Worm (Caenorhabditis elegans) whole organism, L4 larva: ENCODE data around the gene srw-68.
A peak's percentile ranks its signal among the peaks of the same experiment; 100 is the strongest.

Experiments used
- D1046.2 ChIP-seq: fragments of 200-800 bp; sonication (Bioruptor generic); IDR thresholded peaks from 2 replicates; pipeline ENCODE4 v1.3.6; 2022; ENCODE audit warnings: missing genetic modification characterization, missing compliant biosample characterization
- F37D6.2 ChIP-seq: sonication (generic microtip); optimal IDR thresholded peaks from 2 replicates; lab custom pipeline; 2016; ENCODE audit warnings: mild to moderate bottlenecking, missing genetic modification characterization, missing compliant biosample characterization
- F44E2.7 ChIP-seq: fragments of 200-800 bp; sonication (Bioruptor generic); IDR thresholded peaks from 2 replicates; pipeline ENCODE4 v2.1.2; 2022; ENCODE audit warnings: missing genetic modification characterization, missing compliant biosample characterization
- F49E8.2 ChIP-seq: sonication (generic microtip); optimal IDR thresholded peaks from 2 replicates; lab custom pipeline; 2016; ENCODE audit warnings: missing compliant biosample characterization, mild to moderate bottlenecking, missing genetic modification characterization, borderline replicate concordance
- R02D3.7 ChIP-seq: fragments of 150-350 bp; sonication (generic microtip); optimal IDR thresholded peaks from 3 replicates; lab custom pipeline; 2014; ENCODE audit warnings: missing biosample characterization, missing genetic modification characterization
- T26A8.4 ChIP-seq: fragments of 200-800 bp; sonication (Bioruptor generic); IDR thresholded peaks from 2 replicates; pipeline ENCODE4 v1.3.6; 2022; ENCODE audit warnings: missing genetic modification characterization, missing compliant biosample characterization
- Y48G9A.11 ChIP-seq: fragments of 200-800 bp; sonication (Bioruptor generic); IDR thresholded peaks from 2 replicates; pipeline ENCODE4 v1.3.6; 2022; ENCODE audit warnings: missing genetic modification reagents, missing genetic modification characterization, missing compliant biosample characterization
- ZK546.5 ChIP-seq, 2 experiments: sonication (generic microtip); optimal IDR thresholded peaks; 2 replicates each; lab custom pipeline; 2017; ENCODE audit warnings: missing biosample characterization in 2 of 2, missing genetic modification characterization in 2 of 2
- aha-1 ChIP-seq: fragments of 150-350 bp; peaks from one replicate; lab custom pipeline; 2014; ENCODE audit warnings: missing biosample characterization, missing genetic modification characterization
- arid-1 ChIP-seq: fragments of 200-800 bp; sonication (Bioruptor generic); conservative IDR thresholded peaks from 2 replicates; pipeline ENCODE4 v1.3.6; 2022; ENCODE audit warnings: missing genetic modification reagents, missing genetic modification characterization, missing compliant biosample characterization
- ceh-20 ChIP-seq: fragments of 200-800 bp; sonication (Bioruptor generic); IDR thresholded peaks from 2 replicates; pipeline ENCODE4 v1.3.6; 2022; ENCODE audit warnings: missing genetic modification reagents, missing genetic modification characterization, missing compliant biosample characterization
- ceh-32 ChIP-seq: sonication (generic microtip); optimal IDR thresholded peaks from 2 replicates; lab custom pipeline; 2016; ENCODE audit warnings: mild to moderate bottlenecking, missing genetic modification characterization, missing compliant biosample characterization; ENCODE audit not compliant: poor library complexity
- ceh-44 ChIP-seq: fragments of 200-800 bp; sonication (Bioruptor generic); IDR thresholded peaks from 2 replicates; pipeline ENCODE4 v1.3.6; 2022; ENCODE audit warnings: missing genetic modification reagents, missing genetic modification characterization, missing compliant biosample characterization
- ces-1 ChIP-seq: fragments of 150-350 bp; sonication (generic microtip); optimal IDR thresholded peaks from 4 replicates; lab custom pipeline; 2014; ENCODE audit warnings: missing biosample characterization, missing genetic modification reagents, missing genetic modification characterization
- cey-2 ChIP-seq: sonication (generic microtip); optimal IDR thresholded peaks from 3 replicates; lab custom pipeline; 2017; ENCODE audit warnings: missing genetic modification characterization, mild to moderate bottlenecking, missing compliant biosample characterization, antibody characterized with exemption, borderline replicate concordance; ENCODE audit not compliant: insufficient read depth
- ctbp-1 ChIP-seq: fragments of 200-800 bp; sonication (Bioruptor generic); IDR thresholded peaks from 2 replicates; pipeline ENCODE4 v1.3.6; 2022; ENCODE audit warnings: missing genetic modification reagents, missing genetic modification characterization, missing compliant biosample characterization
- daf-16 ChIP-seq, 3 experiments: sonication (generic microtip); optimal IDR thresholded peaks; 2 replicates each; lab custom pipeline; 2016 to 2017; ENCODE audit warnings: missing genetic modification characterization in 3 of 3, missing genetic modification reagents in 3 of 3, mild to moderate bottlenecking in 2 of 3, missing compliant biosample characterization in 2 of 3, missing biosample characterization in 1 of 3, moderate library complexity in 1 of 3
- daf-19 ChIP-seq: fragments of 200-800 bp; sonication (Bioruptor generic); conservative IDR thresholded peaks from 2 replicates; pipeline ENCODE4 v1.3.6; 2022; ENCODE audit warnings: missing genetic modification characterization, missing compliant biosample characterization
- dmd-9 ChIP-seq: fragments of 200-800 bp; sonication (Bioruptor generic); IDR thresholded peaks from 2 replicates; pipeline ENCODE4 v1.3.6; 2022; ENCODE audit warnings: missing genetic modification reagents, missing genetic modification characterization, missing compliant biosample characterization
- dpl-1 ChIP-seq: fragments of 150-350 bp; optimal IDR thresholded peaks from 2 replicates; lab custom pipeline; 2014; ENCODE audit warnings: missing biosample characterization, missing genetic modification reagents, missing genetic modification characterization
- egl-27 ChIP-seq: sonication (generic microtip); optimal IDR thresholded peaks from 3 replicates; lab custom pipeline; 2017; ENCODE audit warnings: missing biosample characterization, missing genetic modification reagents, missing genetic modification characterization
- fkh-10 ChIP-seq: fragments of 150-350 bp; optimal IDR thresholded peaks from 2 replicates; lab custom pipeline; 2014; ENCODE audit warnings: missing biosample characterization, missing genetic modification reagents, missing genetic modification characterization
- fos-1 ChIP-seq: fragments of 150-350 bp; optimal IDR thresholded peaks from 2 replicates; lab custom pipeline; 2014; ENCODE audit warnings: missing biosample characterization, missing genetic modification characterization
- hif-1 ChIP-seq, 2 experiments: sonication (generic microtip); optimal IDR thresholded peaks; 2 replicates each; lab custom pipeline; 2016 to 2017; ENCODE audit warnings: missing compliant biosample characterization in 2 of 2, missing genetic modification characterization in 2 of 2, missing genetic modification reagents in 2 of 2, missing genotype in 2 of 2, mild to moderate bottlenecking in 1 of 2
- hlh-30 ChIP-seq: sonication (generic microtip); optimal IDR thresholded peaks from 2 replicates; lab custom pipeline; 2017; ENCODE audit warnings: antibody characterized with exemption, mild to moderate bottlenecking, missing genetic modification characterization, missing compliant biosample characterization; ENCODE audit not compliant: insufficient read depth
- lin-29 ChIP-seq: fragments of 200-800 bp; sonication (Bioruptor generic); IDR thresholded peaks from 2 replicates; pipeline ENCODE4 v1.3.6; 2022; ENCODE audit warnings: missing genetic modification reagents, missing genetic modification characterization, missing compliant biosample characterization
- madf-9 ChIP-seq: fragments of 200-800 bp; sonication (Bioruptor generic); conservative IDR thresholded peaks from 2 replicates; pipeline ENCODE4 v1.3.6; 2022; ENCODE audit warnings: missing genetic modification reagents, missing genetic modification characterization, missing compliant biosample characterization
- mep-1 ChIP-seq: fragments of 150-350 bp; sonication (generic microtip); optimal IDR thresholded peaks from 3 replicates; lab custom pipeline; 2014; ENCODE audit warnings: missing biosample characterization, missing genetic modification characterization
- mxl-2 ChIP-seq: fragments of 200-800 bp; sonication (Bioruptor generic); conservative IDR thresholded peaks from 2 replicates; pipeline ENCODE4 v1.3.6; 2022; ENCODE audit warnings: missing genetic modification reagents, missing genetic modification characterization, missing compliant biosample characterization
- mxl-3 ChIP-seq: fragments of 200-800 bp; sonication (Bioruptor generic); optimal IDR thresholded peaks from 2 replicates; lab custom pipeline; 2018; ENCODE audit warnings: mild to moderate bottlenecking, missing genetic modification characterization, missing compliant biosample characterization
- nhr-11 ChIP-seq: fragments of 150-350 bp; optimal IDR thresholded peaks from 2 replicates; lab custom pipeline; 2014; ENCODE audit warnings: missing biosample characterization, missing genetic modification characterization
- nhr-111 ChIP-seq: fragments of 200-800 bp; sonication (Bioruptor generic); optimal IDR thresholded peaks from 2 replicates; lab custom pipeline; 2018; ENCODE audit warnings: mild to moderate bottlenecking, missing genetic modification characterization, missing compliant biosample characterization
- nhr-237 ChIP-seq: sonication (generic microtip); optimal IDR thresholded peaks from 2 replicates; lab custom pipeline; 2017; ENCODE audit warnings: missing biosample characterization, missing genetic modification characterization
- nhr-25 ChIP-seq: sonication (generic microtip); optimal IDR thresholded peaks from 2 replicates; lab custom pipeline; 2017; ENCODE audit warnings: missing genetic modification characterization, mild to moderate bottlenecking, missing compliant biosample characterization, antibody characterized with exemption, moderate library complexity, borderline replicate concordance; ENCODE audit not compliant: insufficient read depth
- nhr-28 ChIP-seq: fragments of 150-350 bp; optimal IDR thresholded peaks from 2 replicates; lab custom pipeline; 2014; ENCODE audit warnings: missing biosample characterization, missing genetic modification characterization
- nhr-42 ChIP-seq: fragments of 200-800 bp; sonication (Bioruptor generic); IDR thresholded peaks from 2 replicates; pipeline ENCODE4 v1.3.6; 2022; ENCODE audit warnings: missing genetic modification characterization, missing compliant biosample characterization
- nhr-48 ChIP-seq: sonication (generic microtip); optimal IDR thresholded peaks from 2 replicates; lab custom pipeline; 2016; ENCODE audit warnings: mild to moderate bottlenecking, missing genetic modification characterization, missing compliant biosample characterization
- nhr-77 ChIP-seq: fragments of 150-350 bp; optimal IDR thresholded peaks from 2 replicates; lab custom pipeline; 2014; ENCODE audit warnings: missing biosample characterization, missing genetic modification characterization
- pha-4 ChIP-seq, 2 experiments: fragments of 150-350 bp in 1 of 2; fragments of 200-800 bp in 1 of 2; sonication (Bioruptor generic) in 1 of 2; IDR thresholded peaks in 1 of 2; optimal IDR thresholded peaks in 1 of 2; 2 replicates each; pipeline versions ENCODE4 v1.3.6 to Lab custom; 2014 to 2022; ENCODE audit warnings: missing genetic modification characterization in 2 of 2, missing genetic modification reagents in 2 of 2, missing biosample characterization in 1 of 2, missing compliant biosample characterization in 1 of 2
- rbr-2 ChIP-seq: sonication (generic microtip); optimal IDR thresholded peaks from 2 replicates; lab custom pipeline; 2016; ENCODE audit warnings: missing genotype, missing genetic modification characterization, missing compliant biosample characterization
- saeg-2 ChIP-seq: fragments of 200-800 bp; sonication (Bioruptor generic); IDR thresholded peaks from 2 replicates; pipeline ENCODE4 v1.3.6; 2022; ENCODE audit warnings: missing genetic modification reagents, missing genetic modification characterization, missing compliant biosample characterization
- snpc-4 ChIP-seq: fragments of 150-350 bp; optimal IDR thresholded peaks from 2 replicates; lab custom pipeline; 2014; ENCODE audit warnings: missing biosample characterization, missing genetic modification characterization
- unc-39 ChIP-seq: sonication (generic microtip); optimal IDR thresholded peaks from 2 replicates; lab custom pipeline; 2017; ENCODE audit warnings: missing biosample characterization, missing genetic modification characterization
- zag-1 ChIP-seq: fragments of 150-350 bp; optimal IDR thresholded peaks from 2 replicates; lab custom pipeline; 2014; ENCODE audit warnings: missing biosample characterization, missing genetic modification characterization
- zfp-3 ChIP-seq: fragments of 200-800 bp; sonication (Bioruptor generic); conservative IDR thresholded peaks from 2 replicates; pipeline ENCODE4 v1.3.6; 2022; ENCODE audit warnings: missing genetic modification reagents, missing genetic modification characterization, missing compliant biosample characterization
- zip-11 ChIP-seq: fragments of 200-800 bp; sonication (Bioruptor generic); IDR thresholded peaks from 2 replicates; pipeline ENCODE4 v1.3.6; 2022; ENCODE audit warnings: missing genetic modification characterization, missing compliant biosample characterization
- zip-2 ChIP-seq: fragments of 150-350 bp; optimal IDR thresholded peaks from 2 replicates; lab custom pipeline; 2014; ENCODE audit warnings: missing biosample characterization, missing genetic modification characterization

srw-68 gene

DNA sequence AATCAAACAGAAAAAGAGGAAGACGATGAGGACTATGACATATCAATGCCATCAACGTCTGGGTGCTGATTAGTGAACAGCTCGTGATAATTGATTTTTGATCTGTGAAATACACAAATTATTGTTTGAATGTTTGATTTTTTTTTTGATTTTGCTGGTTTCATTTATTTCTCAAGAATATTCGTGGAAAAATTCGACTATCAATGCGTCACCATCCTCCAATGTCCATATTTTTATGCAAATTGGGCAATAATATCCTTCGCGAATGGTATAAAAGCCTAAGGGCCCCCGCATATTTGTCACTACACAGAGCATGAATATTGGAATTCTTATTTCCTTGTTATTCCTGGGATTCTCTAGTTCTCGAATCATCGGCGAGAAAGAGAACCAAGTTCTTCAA lies 13.3 kb upstream of the srw-68 start, which contains the start of gene try-13:
try-13 (plus strand) TSS at position 301 of the 400 bp plus-strand sequence.
- TF ChIP-seq ZK546.5 (tag; optimal IDR thresholded peaks at IDR 0.05; lab: Kevin White, UChicago) (no peak), fkh-10 (GFP tag; lab: Kevin White, UChicago) (no peak), R02D3.7 (no peak), zfp-3 (GFP tag; lab: Robert Waterston, UW) (no peak), egl-27 (no peak), dpl-1 (GFP tag; lab: Kevin White, UChicago) (no peak), fos-1 (no peak)
- TF ChIP-seq, all 104 proteins: peak for 0

DNA sequence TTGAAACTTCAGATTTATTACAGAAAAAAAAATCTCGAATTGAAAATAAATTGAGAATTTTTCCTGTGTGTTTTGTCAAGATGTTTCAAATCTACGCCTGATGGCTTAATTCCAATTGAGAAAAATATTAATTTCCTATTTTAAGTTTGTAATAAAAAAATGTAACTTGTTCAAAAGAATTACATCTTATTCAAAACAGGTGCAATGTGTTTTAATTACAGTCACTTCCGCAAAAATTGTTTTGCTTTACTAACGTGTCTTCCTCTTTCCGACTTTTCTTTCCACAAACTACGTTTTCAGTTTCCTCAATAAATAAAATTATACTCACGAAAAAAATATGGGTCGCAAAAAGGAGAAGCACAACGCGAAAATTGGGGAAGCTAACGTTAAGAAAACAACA lies 11.5 kb upstream of the srw-68 start, which contains the start of gene F25E5.16:
F25E5.16 (plus strand) TSS at position 301 of the 400 bp plus-strand sequence.
- TF ChIP-seq nhr-48 (tag; lab: Kevin White, UChicago) (no peak), ceh-44 (GFP tag; lab: Robert Waterston, UW) (no peak), rbr-2 (tag; lab: Kevin White, UChicago) (no peak), pha-4 (GFP tag; IDR thresholded peaks at IDR 0.05; lab: Robert Waterston, UW) (no peak), pha-4 (tag; optimal IDR thresholded peaks at IDR 0.05; lab: Kevin White, UChicago) (no peak), mxl-3 (GFP tag; lab: Kevin White, UChicago) (no peak), snpc-4 (tag; lab: Kevin White, UChicago) (no peak), D1046.2 (GFP tag; lab: Robert Waterston, UW) (no peak), hif-1 (tag; optimal IDR thresholded peaks at IDR 0.05; lab: Kevin White, UChicago) (no peak), mxl-2 (no peak), arid-1 (GFP tag; lab: Robert Waterston, UW) (no peak), daf-19 (GFP tag; lab: Robert Waterston, UW) (no peak), nhr-28 (tag; lab: Kevin White, UChicago) (no peak), madf-9 (no peak), F44E2.7 (GFP tag; lab: Robert Waterston, UW) (no peak), nhr-25 (tag; lab: Kevin White, UChicago) (no peak), ctbp-1 (no peak), nhr-111 (GFP tag; lab: Kevin White, UChicago) (no peak)

DNA sequence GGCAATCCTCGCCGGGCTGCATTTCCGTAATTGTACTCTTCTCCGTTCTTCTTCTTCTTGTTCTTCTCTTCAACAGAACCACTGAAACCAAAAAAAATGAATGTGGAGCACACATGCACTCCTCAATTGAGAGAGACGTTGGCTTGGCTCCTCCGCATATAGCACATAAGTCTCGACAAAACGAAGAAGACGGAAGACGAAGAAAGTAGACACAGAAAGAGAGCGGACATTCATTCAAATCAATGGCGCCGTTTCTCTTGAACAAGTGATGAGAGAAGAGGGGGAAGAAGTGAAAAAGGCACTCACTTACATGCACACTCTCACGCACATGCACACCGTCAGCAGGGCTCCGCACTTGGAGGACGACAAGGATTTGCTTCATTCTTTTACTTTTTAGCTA lies 11.0 kb upstream of the srw-68 start, which contains the start of gene F25E5.9:
F25E5.9 (minus strand) TSS at position 382 of the 400 bp plus-strand sequence.
- TF ChIP-seq nhr-237 (tag; lab: Kevin White, UChicago) (no peak), nhr-111 (GFP tag; lab: Kevin White, UChicago) (no peak), F37D6.2 (tag; lab: Kevin White, UChicago) (no peak), unc-39 (no peak), mxl-3 (GFP tag; lab: Kevin White, UChicago) (peak; percentile 16), zfp-3 (GFP tag; lab: Robert Waterston, UW) (no peak), Y48G9A.11 (GFP tag; lab: Robert Waterston, UW) (no peak), nhr-11 (tag; lab: Kevin White, UChicago) (no peak), ctbp-1 (peak; percentile 61), ceh-20 (no peak), ceh-32 (tag; lab: Kevin White, UChicago) (no peak), ces-1 (GFP tag; lab: Kevin White, UChicago) (no peak), nhr-42 (no peak), zip-11 (GFP tag; lab: Robert Waterston, UW) (no peak), dmd-9 (GFP tag; lab: Robert Waterston, UW) (no peak), cey-2 (tag; lab: Kevin White, UChicago) (no peak), egl-27 (no peak), F49E8.2 (no peak), hlh-30 (tag; lab: Kevin White, UChicago) (peak; percentile 20), nhr-77 (no peak), daf-16 (GFP tag; optimal IDR thresholded peaks at IDR 0.05; lab: Kevin White, UChicago) (no peak), daf-16 (tag; optimal IDR thresholded peaks at IDR 0.05; lab: Kevin White, UChicago) (no peak), lin-29 (GFP tag; lab: Robert Waterston, UW) (no peak), aha-1 (no peak), T26A8.4 (GFP tag; lab: Robert Waterston, UW) (no peak), zip-2 (tag; lab: Kevin White, UChicago) (no peak), madf-9 (no peak), saeg-2 (GFP tag; lab: Robert Waterston, UW) (0 out of 2 replicates have a peak, but pooled peaks have one; percentile 34), zag-1 (no peak), mep-1 (no peak)
